Fruit fly (Drosophila melanogaster) whole organism, embryonic: ENCODE data around the gene CG11986.

ENCODE experiments used
- C15 ChIP-seq: fragments of 200-800 bp; sonication (Bioruptor generic); IDR thresholded peaks from 3 replicates; pipeline ENCODE4 v1.3.6; 2022; ENCODE audit warnings: missing biosample characterization, missing genetic modification characterization
- CG13287 ChIP-seq: fragments of 200-800 bp; sonication (Bioruptor generic); IDR thresholded peaks from 2 replicates; pipeline ENCODE4 v1.3.6; 2022; ENCODE audit warnings: missing biosample characterization, missing genetic modification characterization; ENCODE audit not compliant: partially characterized antibody
- CG14710 ChIP-seq: fragments of 200-800 bp; sonication (Bioruptor generic); optimal IDR thresholded peaks from 3 replicates; lab custom pipeline; 2019; ENCODE audit warnings: missing biosample characterization, mild to moderate bottlenecking, missing genetic modification characterization, moderate library complexity
- CG15073 ChIP-seq: fragments of 200-800 bp; sonication (Bioruptor generic); optimal IDR thresholded peaks from 2 replicates; lab custom pipeline; 2016; ENCODE audit warnings: missing biosample characterization, missing genetic modification characterization
- CG2116 ChIP-seq: fragments of 200-800 bp; sonication (Bioruptor generic); optimal IDR thresholded peaks from 3 replicates; lab custom pipeline; 2018; ENCODE audit warnings: missing biosample characterization, mild to moderate bottlenecking, missing genetic modification characterization
- CG2202 ChIP-seq: fragments of 200-800 bp; sonication (Bioruptor generic); optimal IDR thresholded peaks from 2 replicates; lab custom pipeline; 2018; ENCODE audit warnings: missing biosample characterization, mild to moderate bottlenecking, missing genetic modification characterization
- CG30403 ChIP-seq: fragments of 200-800 bp; sonication (Bioruptor generic); optimal IDR thresholded peaks from 3 replicates; lab custom pipeline; 2016; ENCODE audit warnings: missing biosample characterization, missing genetic modification characterization
- CG3065 ChIP-seq: fragments of 200-800 bp; sonication (Bioruptor generic); optimal IDR thresholded peaks from 2 replicates; lab custom pipeline; 2016; ENCODE audit warnings: missing biosample characterization, missing genetic modification characterization
- CG31365 ChIP-seq: fragments of 200-800 bp; sonication (Bioruptor generic); optimal IDR thresholded peaks from 2 replicates; lab custom pipeline; 2018; ENCODE audit warnings: missing biosample characterization, mild to moderate bottlenecking, missing genetic modification characterization
- CG3995 ChIP-seq: fragments of 200-800 bp; sonication (Bioruptor generic); optimal IDR thresholded peaks from 3 replicates; lab custom pipeline; 2016; ENCODE audit warnings: missing biosample characterization, missing genetic modification characterization
- CG42726 ChIP-seq: fragments of 200-800 bp; sonication (Bioruptor generic); IDR thresholded peaks from 2 replicates; pipeline ENCODE4 v1.3.6; 2022; ENCODE audit warnings: missing biosample characterization, missing genetic modification characterization; ENCODE audit not compliant: partially characterized antibody
- CG4820 ChIP-seq: fragments of 200-800 bp; sonication (Bioruptor generic); optimal IDR thresholded peaks from 3 replicates; lab custom pipeline; 2016; ENCODE audit warnings: missing biosample characterization, missing genetic modification characterization
- CG5245 ChIP-seq: fragments of 200-800 bp; sonication (Bioruptor generic); optimal IDR thresholded peaks from 3 replicates; lab custom pipeline; 2016; ENCODE audit warnings: missing biosample characterization, missing genetic modification characterization
- CG7556 ChIP-seq: fragments of 200-800 bp; sonication (Bioruptor generic); optimal IDR thresholded peaks from 2 replicates; lab custom pipeline; 2017; ENCODE audit warnings: missing biosample characterization, mild to moderate bottlenecking, missing genetic modification characterization
- CG8924 ChIP-seq: fragments of 200-800 bp; optimal IDR thresholded peaks from 3 replicates; lab custom pipeline; 2019; ENCODE audit warnings: missing biosample characterization, mild to moderate bottlenecking, missing genetic modification characterization, moderate library complexity
- CG9609 ChIP-seq: fragments of 200-800 bp; sonication (Bioruptor generic); optimal IDR thresholded peaks from 3 replicates; lab custom pipeline; 2016; ENCODE audit warnings: missing biosample characterization, missing genetic modification characterization
- CTCF ChIP-seq: fragments of 200-800 bp; sonication (Bioruptor generic); optimal IDR thresholded peaks from 2 replicates; lab custom pipeline; 2017; ENCODE audit warnings: missing biosample characterization, mild to moderate bottlenecking, missing genetic modification characterization, moderate library complexity
- Dp ChIP-seq: fragments of 200-800 bp; sonication (Bioruptor generic); optimal IDR thresholded peaks from 2 replicates; lab custom pipeline; 2018; ENCODE audit warnings: missing biosample characterization, mild to moderate bottlenecking, missing genetic modification characterization, moderate library complexity
- Dref ChIP-seq: fragments of 200-800 bp; sonication (Bioruptor generic); IDR thresholded peaks from 2 replicates; pipeline ENCODE4 v1.3.6; 2022; ENCODE audit warnings: missing biosample characterization, missing genetic modification characterization
- ERR ChIP-seq: fragments of 200-800 bp; sonication (Bioruptor generic); optimal IDR thresholded peaks from 2 replicates; lab custom pipeline; 2016; ENCODE audit warnings: missing biosample characterization, missing genetic modification characterization
- Hmx ChIP-seq: fragments of 200-800 bp; sonication (Bioruptor generic); optimal IDR thresholded peaks from 2 replicates; lab custom pipeline; 2016; ENCODE audit warnings: missing biosample characterization, missing genetic modification characterization
- Hr78 ChIP-seq, 2 experiments: fragments of 200-800 bp in 1 of 2; fragments of >200 bp in 1 of 2; sonication (Bioruptor generic) in 1 of 2; optimal IDR thresholded peaks; 2 replicates each; lab custom pipeline; 2017 to 2019; ENCODE audit warnings: missing biosample characterization in 2 of 2, missing genetic modification characterization in 2 of 2, mild to moderate bottlenecking in 1 of 2, moderate library complexity in 1 of 2
- Kr ChIP-seq: fragments of 200-800 bp; sonication (Bioruptor generic); optimal IDR thresholded peaks from 2 replicates; lab custom pipeline; 2017; ENCODE audit warnings: missing biosample characterization, mild to moderate bottlenecking, missing genetic modification characterization
- Lhr ChIP-seq: fragments of 200-800 bp; sonication (Bioruptor generic); optimal IDR thresholded peaks from 3 replicates; lab custom pipeline; 2017; ENCODE audit warnings: mild to moderate bottlenecking, missing biosample characterization, missing genetic modification reagents, missing genetic modification characterization
- Mad ChIP-seq: fragments of 200-800 bp; sonication (Bioruptor generic); optimal IDR thresholded peaks from 2 replicates; lab custom pipeline; 2016; ENCODE audit warnings: missing biosample characterization, missing genetic modification characterization
- PHDP ChIP-seq: fragments of 200-800 bp; sonication (Bioruptor generic); optimal IDR thresholded peaks from 3 replicates; lab custom pipeline; 2018; ENCODE audit warnings: missing biosample characterization, mild to moderate bottlenecking, missing genetic modification characterization, moderate library complexity
- Rfx ChIP-seq: fragments of 200-800 bp; sonication (Bioruptor generic); IDR thresholded peaks from 2 replicates; pipeline ENCODE4 v1.3.6; 2022; ENCODE audit warnings: missing biosample characterization, missing genetic modification characterization
- Scr ChIP-seq: fragments of 200-800 bp; sonication (Bioruptor generic); IDR thresholded peaks from 2 replicates; pipeline ENCODE4 v1.3.6; 2022; ENCODE audit warnings: missing biosample characterization, missing genetic modification characterization; ENCODE audit not compliant: partially characterized antibody
- Side ChIP-seq: fragments of 200-800 bp; sonication (Bioruptor generic); optimal IDR thresholded peaks from 2 replicates; lab custom pipeline; 2016; ENCODE audit warnings: missing biosample characterization, missing genetic modification characterization
- Tbp ChIP-seq: fragments of >200 bp; optimal IDR thresholded peaks from 2 replicates; lab custom pipeline; 2018; ENCODE audit warnings: missing biosample characterization, missing genetic modification characterization
- YL-1 ChIP-seq: fragments of 200-800 bp; sonication (Bioruptor generic); optimal IDR thresholded peaks from 3 replicates; lab custom pipeline; 2017; ENCODE audit warnings: missing biosample characterization, mild to moderate bottlenecking, missing genetic modification characterization
- ac ChIP-seq: fragments of 200-800 bp; sonication (Bioruptor generic); optimal IDR thresholded peaks from 3 replicates; lab custom pipeline; 2017; ENCODE audit warnings: missing biosample characterization, mild to moderate bottlenecking, missing genetic modification characterization
- amos ChIP-seq: fragments of 200-800 bp; sonication (Bioruptor generic); IDR thresholded peaks from 2 replicates; pipeline ENCODE4 v1.3.6; 2022; ENCODE audit warnings: missing biosample characterization, missing genetic modification characterization; ENCODE audit not compliant: partially characterized antibody
- da ChIP-seq: fragments of 200-800 bp; sonication (Bioruptor generic); optimal IDR thresholded peaks from 2 replicates; lab custom pipeline; 2016; ENCODE audit warnings: missing biosample characterization, missing genetic modification characterization
- exex ChIP-seq: fragments of 200-800 bp; sonication (Bioruptor generic); optimal IDR thresholded peaks from 4 replicates; lab custom pipeline; 2018; ENCODE audit warnings: missing biosample characterization, mild to moderate bottlenecking, missing genetic modification characterization, moderate library complexity
- fd102C ChIP-seq: fragments of 200-800 bp; sonication (Bioruptor generic); optimal IDR thresholded peaks from 2 replicates; lab custom pipeline; 2018; ENCODE audit warnings: missing biosample characterization, mild to moderate bottlenecking, missing genetic modification characterization, moderate library complexity
- ftz-f1 ChIP-seq: fragments of 200-800 bp; sonication (Bioruptor generic); optimal IDR thresholded peaks from 2 replicates; lab custom pipeline; 2016; ENCODE audit warnings: missing biosample characterization, missing genetic modification characterization
- gem ChIP-seq: fragments of 200-800 bp; sonication (Bioruptor generic); optimal IDR thresholded peaks from 2 replicates; lab custom pipeline; 2019; ENCODE audit warnings: missing biosample characterization, mild to moderate bottlenecking, missing genetic modification characterization, moderate library complexity
- grau ChIP-seq: fragments of 200-800 bp; optimal IDR thresholded peaks from 3 replicates; lab custom pipeline; 2019; ENCODE audit warnings: missing biosample characterization, mild to moderate bottlenecking, missing genetic modification characterization, moderate library complexity
- gro ChIP-seq: fragments of 200-800 bp; sonication (Bioruptor generic); optimal IDR thresholded peaks from 2 replicates; lab custom pipeline; 2016; ENCODE audit warnings: missing biosample characterization, missing genetic modification characterization
- lbe ChIP-seq: fragments of 200-800 bp; sonication (Bioruptor generic); optimal IDR thresholded peaks from 2 replicates; lab custom pipeline; 2016; ENCODE audit warnings: missing biosample characterization, mild to moderate bottlenecking, missing genetic modification characterization
- mam ChIP-seq: fragments of 200-800 bp; sonication (Bioruptor generic); optimal IDR thresholded peaks from 3 replicates; lab custom pipeline; 2016; ENCODE audit warnings: missing biosample characterization, missing genetic modification characterization
- mld ChIP-seq: fragments of 200-800 bp; sonication (Bioruptor generic); IDR thresholded peaks from 3 replicates; pipeline ENCODE4 v1.3.6; 2022; ENCODE audit warnings: missing biosample characterization, missing genetic modification characterization; ENCODE audit not compliant: partially characterized antibody
- pho ChIP-seq: fragments of 200-800 bp; sonication (Bioruptor generic); optimal IDR thresholded peaks from 2 replicates; lab custom pipeline; 2016; ENCODE audit warnings: missing biosample characterization, missing genetic modification characterization
- prd ChIP-seq, 3 experiments: fragments of >200 bp in 2 of 3; fragments of 200-800 bp in 1 of 3; sonication (Bioruptor generic) in 1 of 3; optimal IDR thresholded peaks in 2 of 3; IDR thresholded peaks in 1 of 3; 2 replicates in 2 of 3; 3 replicates in 1 of 3; pipeline versions ENCODE4 v1.3.6 to Lab custom; 2017 to 2022; ENCODE audit warnings: missing biosample characterization in 1 of 3, missing genetic modification characterization in 1 of 3
- ranshi ChIP-seq: fragments of 200-800 bp; sonication (Bioruptor generic); IDR thresholded peaks from 2 replicates; pipeline ENCODE4 v1.3.6; 2022; ENCODE audit warnings: missing biosample characterization, missing genetic modification characterization
- sna ChIP-seq: fragments of 200-800 bp; sonication (Bioruptor generic); IDR thresholded peaks from 2 replicates; pipeline ENCODE4 v1.3.6; 2022; ENCODE audit warnings: missing biosample characterization, missing genetic modification characterization; ENCODE audit not compliant: partially characterized antibody
- tna ChIP-seq: fragments of 200-800 bp; sonication (Bioruptor generic); IDR thresholded peaks from 2 replicates; pipeline ENCODE4 v1.3.6; 2022; ENCODE audit warnings: missing biosample characterization, missing genetic modification characterization; ENCODE audit not compliant: partially characterized antibody
- wor ChIP-seq: fragments of 200-800 bp; sonication (Bioruptor generic); IDR thresholded peaks from 2 replicates; pipeline ENCODE4 v1.3.6; 2022; ENCODE audit warnings: missing biosample characterization, missing genetic modification characterization
- yki ChIP-seq: fragments of >200 bp; optimal IDR thresholded peaks from 3 replicates; lab custom pipeline; 2018

CG11986 gene

DNA sequence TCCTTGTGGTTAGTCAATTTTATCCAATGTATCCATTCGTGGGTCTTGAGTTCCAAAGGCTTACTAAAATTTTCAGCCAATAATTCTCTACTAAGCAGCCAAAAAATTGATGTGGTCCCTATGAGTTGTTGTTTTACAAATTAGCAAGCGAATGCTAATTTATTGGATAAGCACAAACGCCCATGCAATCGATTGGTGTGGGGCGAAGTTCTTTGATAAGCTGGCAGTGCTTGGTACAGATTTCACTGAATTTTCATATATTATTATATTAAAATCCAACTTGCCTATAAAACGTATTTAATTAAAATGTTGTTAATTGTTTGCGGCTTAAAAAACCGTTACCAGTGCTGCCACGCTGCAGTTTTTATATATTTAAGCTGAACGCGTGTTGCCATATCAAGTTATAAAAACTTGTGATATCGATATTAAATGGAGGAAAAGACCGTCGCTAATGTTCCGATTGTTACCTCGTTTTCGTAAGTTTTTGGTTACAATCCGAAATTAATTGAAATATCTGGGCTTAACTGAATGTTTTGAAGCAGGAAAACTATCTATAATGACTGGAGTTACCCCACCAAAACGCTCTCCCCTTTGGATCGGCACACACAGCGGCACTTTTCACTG is 11.5 kb upstream of the CG11986 start, which contains the start of the genes CG31100 and CG11980 (continued):
- no peak for TF ChIP-seq Hmx (GFP tag; lab: Kevin White, UChicago)
- no peak for TF ChIP-seq ranshi (GFP tag; lab: Robert Waterston, UW)
- TF ChIP-seq amos = peak; percentile 77
- peak; percentile 16 for TF ChIP-seq PHDP (tag; lab: Kevin White, UChicago)
- no peak for TF ChIP-seq CG31365 (tag; lab: Kevin White, UChicago)
- peak; percentile 79 for TF ChIP-seq CG14710 (tag; lab: Kevin White, UChicago)
- peak; percentile 74 for TF ChIP-seq Scr
- TF ChIP-seq Kr (GFP tag; lab: Kevin White, UChicago) = no peak
- TF ChIP-seq Mad (GFP tag; lab: Kevin White, UChicago) = no peak
- TF ChIP-seq Dp (GFP tag; lab: Kevin White, UChicago) = peak; percentile 74
- TF ChIP-seq CTCF = peak; percentile 8
- TF ChIP-seq grau (tag; lab: Kevin White, UChicago) = peak; percentile 3
- TF ChIP-seq pho = no peak
- 0 out of 2 replicates have a peak, but pooled peaks have one; percentile 40 for TF ChIP-seq tna (GFP tag; lab: Robert Waterston, UW)
- TF ChIP-seq prd (optimal IDR thresholded peaks at IDR 0.05; lab: Kevin White, UChicago) = no peak
- no peak for TF ChIP-seq prd (GFP tag; IDR thresholded peaks at IDR 0.05; lab: Robert Waterston, UW)
- TF ChIP-seq exex (tag; lab: Kevin White, UChicago) = no peak
- TF ChIP-seq C15 (GFP tag; lab: Robert Waterston, UW) = no peak
- no peak for TF ChIP-seq yki
- TF ChIP-seq CG5245 (GFP tag; lab: Kevin White, UChicago) = no peak
- TF ChIP-seq CG2116 = peak; percentile 62
- TF ChIP-seq Rfx = no peak
- TF ChIP-seq Hr78 (GFP tag; optimal IDR thresholded peaks at IDR 0.05; lab: Kevin White, UChicago) = no peak
- no peak for TF ChIP-seq gem (tag; lab: Kevin White, UChicago)
- TF ChIP-seq wor = no peak
- no peak for TF ChIP-seq CG15073
- TF ChIP-seq CG3065 = no peak
- TF ChIP-seq ftz-f1 (GFP tag; lab: Kevin White, UChicago) = no peak
- peak; percentile 11 for TF ChIP-seq CG30403 (GFP tag; lab: Kevin White, UChicago)
- no peak for TF ChIP-seq ERR
- no peak for TF ChIP-seq fd102C
- TF ChIP-seq Lhr (GFP tag; lab: Kevin White, UChicago) = peak; percentile 70
- peak; percentile 84 for TF ChIP-seq Dref (GFP tag; lab: Robert Waterston, UW)
- peak; percentile 61 for TF ChIP-seq CG42726 (GFP tag; lab: Robert Waterston, UW)
- no peak for TF ChIP-seq gro (GFP tag; lab: Kevin White, UChicago)
- TF ChIP-seq CG13287 = peak; percentile 89
- TF ChIP-seq CG2202 (tag; lab: Kevin White, UChicago) = no peak
- TF ChIP-seq lbe (GFP tag; lab: Kevin White, UChicago) = peak; percentile 24
- TF ChIP-seq YL-1 (GFP tag; lab: Kevin White, UChicago) = peak; percentile 78
- no peak for TF ChIP-seq Side (GFP tag; lab: Kevin White, UChicago)
- TF ChIP-seq Tbp (GFP tag; lab: Kevin White, UChicago) = no peak
- TF ChIP-seq da = no peak
- no peak for TF ChIP-seq CG4820 (GFP tag; lab: Kevin White, UChicago)
- TF ChIP-seq sna (GFP tag; lab: Robert Waterston, UW) = peak; percentile 59; the same call in 1 of the 2 replicates
- TF ChIP-seq CG7556 = no peak
- TF ChIP-seq mam (GFP tag; lab: Kevin White, UChicago) = no peak
- TF ChIP-seq ac = no peak
- TF ChIP-seq CG8924 = no peak
- peak; percentile 18 for TF ChIP-seq CG3995 (GFP tag; lab: Kevin White, UChicago)
- TF ChIP-seq CG9609 = no peak
- TF ChIP-seq mld (GFP tag; lab: Robert Waterston, UW) = no peak
